Worm (Caenorhabditis elegans): ENCODE results near the gene gcy-23.
A peak's percentile ranks its signal among the peaks of the same experiment; 100 is the strongest.

gcy-23 gene

DNA sequence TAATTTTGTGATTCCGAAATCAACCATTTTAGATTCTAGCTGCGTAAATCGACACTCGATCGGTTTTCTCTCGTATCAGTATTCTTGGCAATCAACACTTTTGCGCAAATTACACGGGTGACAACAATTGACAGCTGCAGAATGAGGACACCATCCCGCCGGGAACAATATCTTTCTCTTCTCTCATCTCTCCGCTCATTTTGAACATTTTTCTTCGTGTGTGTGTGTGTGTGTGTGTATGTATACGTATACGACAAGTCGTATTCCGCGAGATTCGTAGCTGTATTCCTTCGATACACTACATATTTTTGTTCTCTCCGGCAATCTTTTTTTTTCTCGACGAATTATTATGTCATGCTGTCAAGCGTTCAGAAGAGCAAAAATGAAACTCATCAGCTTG is 32.3 kb downstream of the gcy-23 start (continued):
- no peak for TF ChIP-seq madf-6 (GFP tag; IDR thresholded peaks at IDR 0.05)

DNA sequence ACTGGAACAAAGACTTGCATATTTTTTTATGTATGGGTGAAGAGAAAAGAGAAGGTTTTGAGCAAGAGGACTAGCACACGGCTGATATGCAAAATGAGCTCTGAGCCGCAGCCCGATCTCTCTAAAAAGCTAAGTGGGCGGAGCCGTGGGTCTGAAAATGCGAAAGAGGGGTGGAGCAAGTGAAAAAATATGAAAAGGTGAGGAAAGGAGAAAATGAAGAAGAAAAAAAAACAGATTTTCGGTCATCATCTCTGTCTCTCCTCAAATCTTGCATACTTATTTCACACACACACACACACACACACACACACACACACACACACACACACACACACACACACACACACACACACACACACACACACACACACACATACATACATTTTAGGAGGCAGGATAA is 34.7 kb downstream of the gcy-23 start, which contains the start of gene dmd-9:
Gene dmd-9 (minus strand): TSS at position 101 of the 400 bp plus-strand sequence.
- no peak for TF ChIP-seq nhr-120 (GFP tag; IDR thresholded peaks at IDR 0.05)

DNA sequence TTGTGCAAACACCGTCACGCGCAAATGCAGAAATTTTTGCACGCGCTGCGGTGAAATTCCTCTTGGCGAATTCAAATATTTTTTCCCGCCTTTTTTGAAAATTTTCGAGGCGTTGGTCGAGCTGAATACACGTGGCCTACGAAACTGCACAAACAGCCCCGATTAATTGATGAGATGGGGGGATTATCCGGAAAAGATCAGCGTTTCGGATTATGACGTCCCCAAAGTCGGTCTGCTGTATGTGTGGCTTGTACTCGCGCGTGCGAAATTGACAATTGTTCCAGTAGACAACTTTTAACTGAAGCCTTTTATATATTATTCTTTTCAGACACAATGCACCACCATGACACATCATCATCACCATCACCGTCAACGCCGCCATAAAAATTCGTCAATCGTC is 37.1 kb downstream of the gcy-23 start:
- TF ChIP-seq dpl-1 (GFP tag; optimal IDR thresholded peaks at IDR 0.05) (no peak), ceh-91 (GFP tag; IDR thresholded peaks at IDR 0.05) (no peak), ama-1 (optimal IDR thresholded peaks at IDR 0.05) (no peak), ama-1 (GFP tag; optimal IDR thresholded peaks at IDR 0.05) (no peak), chd-7 (tag; optimal IDR thresholded peaks at IDR 0.05) (no peak), F57C9.4 (tag; optimal IDR thresholded peaks at IDR 0.05) (no peak), snpc-3.4 (tag; optimal IDR thresholded peaks at IDR 0.05) (no peak), madf-3 (GFP tag; IDR thresholded peaks at IDR 0.05) (no peak), him-1 (tag; optimal IDR thresholded peaks at IDR 0.05) (no peak), ztf-6 (GFP tag; IDR thresholded peaks at IDR 0.05) (no peak), dox-1 (GFP tag; IDR thresholded peaks at IDR 0.05) (no peak), let-526 (GFP tag; IDR thresholded peaks at IDR 0.05) (no peak)

ce11 chrIV:3251551-3251950 is 37.6 kb downstream of the gcy-23 start:
- no peak for TF ChIP-seq sdz-38 (tag; optimal IDR thresholded peaks at IDR 0.05)
- 0 out of 2 replicates have a peak, but pooled peaks have one; percentile 19 for TF ChIP-seq zfh-2 (GFP tag; conservative IDR thresholded peaks at IDR 0.05)
- no peak for TF ChIP-seq lin-35 (GFP tag; optimal IDR thresholded peaks at IDR 0.05)

DNA sequence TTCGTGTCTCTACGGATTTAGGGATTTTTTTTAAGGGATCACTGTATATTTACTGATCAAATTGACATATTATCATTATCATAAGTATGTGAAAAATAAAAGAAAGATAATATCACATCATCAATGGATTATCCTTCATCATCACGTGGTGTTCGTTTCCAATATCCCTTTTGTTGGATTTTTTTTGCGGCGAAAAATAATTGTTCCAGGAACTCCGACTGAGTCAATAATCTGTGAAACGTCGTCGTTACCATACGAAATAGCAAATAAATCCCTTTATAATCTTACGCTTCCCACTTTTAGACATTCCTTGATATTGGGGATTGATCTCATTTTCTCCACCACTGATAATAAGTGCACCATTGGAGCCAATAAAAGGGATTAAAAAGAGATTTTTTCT is 39.1 kb downstream of the gcy-23 start:
- TF ChIP-seq egrh-3 (GFP tag; IDR thresholded peaks at IDR 0.05): no peak
- TF ChIP-seq xnd-1 (tag; optimal IDR thresholded peaks at IDR 0.05): no peak
- no peak for TF ChIP-seq lsl-1 (GFP tag; optimal IDR thresholded peaks at IDR 0.05)
- TF ChIP-seq lag-1 (GFP tag; IDR thresholded peaks at IDR 0.05): no peak
- TF ChIP-seq sdz-38 (tag; optimal IDR thresholded peaks at IDR 0.05): no peak
- no peak for TF ChIP-seq ceh-27 (GFP tag; optimal IDR thresholded peaks at IDR 0.05)
- TF ChIP-seq hmg-1.2 (GFP tag; IDR thresholded peaks at IDR 0.05): no peak
- TF ChIP-seq lin-54 (GFP tag; optimal IDR thresholded peaks at IDR 0.05): no peak

DNA sequence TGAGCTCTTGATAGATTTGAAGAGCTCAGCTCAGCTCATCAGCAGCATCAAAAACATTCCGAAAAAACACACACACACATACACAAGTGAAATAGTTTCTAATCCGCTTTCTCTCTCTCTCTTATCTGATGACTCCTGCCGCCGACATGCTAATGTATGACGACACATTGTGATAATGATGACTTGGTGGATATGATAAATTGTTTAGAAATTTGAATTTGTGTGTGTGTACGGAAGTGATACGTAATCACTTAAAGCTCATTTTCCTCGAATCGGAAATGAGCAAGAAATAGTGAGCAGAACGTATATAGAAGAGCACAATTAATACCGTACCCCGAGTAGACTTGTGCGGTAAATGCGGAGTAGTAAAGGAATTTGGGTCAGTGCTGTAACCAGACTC is 42.3 kb downstream of the gcy-23 start:
- TF ChIP-seq attf-3 (GFP tag; conservative IDR thresholded peaks at IDR 0.05) (no peak), hmg-1.2 (GFP tag; IDR thresholded peaks at IDR 0.05) (no peak), nhr-90 (tag; optimal IDR thresholded peaks at IDR 0.05) (no peak), F10E7.11 (tag; optimal IDR thresholded peaks at IDR 0.05) (no peak), egrh-3 (GFP tag; IDR thresholded peaks at IDR 0.05) (no peak), mel-28 (tag; optimal IDR thresholded peaks at IDR 0.05; ENCODE audit: borderline replicate concordance) (no peak), unc-130 (GFP tag; optimal IDR thresholded peaks at IDR 0.05) (no peak), nhr-179 (tag; optimal IDR thresholded peaks at IDR 0.05) (no peak), F57A8.1 (GFP tag; optimal IDR thresholded peaks at IDR 0.05) (no peak), hlh-26 (GFP tag; conservative IDR thresholded peaks at IDR 0.05) (no peak)

Measured in whole organism, young adult.